Fruit fly (Drosophila melanogaster): ENCODE data around the gene mrt.
A peak's percentile ranks its signal among the peaks of the same experiment; 100 is the strongest.

mrt gene

dm6 chr3R:27292159-27292880 is 9.9 kb upstream of the mrt start, which contains the start of gene CG3348 (continued):
- TF ChIP-seq br (optimal IDR thresholded peaks at IDR 0.05) (no peak), D19B (GFP tag; optimal IDR thresholded peaks at IDR 0.05) (peak; percentile 83), Gug (GFP tag; IDR thresholded peaks at IDR 0.05) (peak; percentile 24; the same call in 1 of the 4 replicates), CG17359 (tag; optimal IDR thresholded peaks at IDR 0.05) (peak; percentile 78), CG14441 (GFP tag; IDR thresholded peaks at IDR 0.05) (peak; percentile 69), CG17829 (tag; optimal IDR thresholded peaks at IDR 0.05) (peak; percentile 43), CG17612 (GFP tag; IDR thresholded peaks at IDR 0.05) (peak; percentile 63; the same call in 1 of the 2 replicates), CG1529 (GFP tag; optimal IDR thresholded peaks at IDR 0.05) (peak; percentile 20), lab (GFP tag; optimal IDR thresholded peaks at IDR 0.05) (peak; percentile 91), CG5245 (GFP tag; optimal IDR thresholded peaks at IDR 0.05) (peak; percentile 50), CG7963 (GFP tag; IDR thresholded peaks at IDR 0.05; ENCODE audit: partially characterized antibody) (no peak), H2.0 (GFP tag; IDR thresholded peaks at IDR 0.05) (peak; percentile 67), CG3407 (GFP tag; optimal IDR thresholded peaks at IDR 0.05) (no peak), CG31388 (GFP tag; optimal IDR thresholded peaks at IDR 0.05) (no peak), CG2678 (tag; optimal IDR thresholded peaks at IDR 0.05) (peak; percentile 87), CG12104 (GFP tag; optimal IDR thresholded peaks at IDR 0.05) (peak; percentile 77), Abd-B (GFP tag; optimal IDR thresholded peaks at IDR 0.05) (peak; percentile 57), Kr (GFP tag; optimal IDR thresholded peaks at IDR 0.05) (no peak), danr (GFP tag; IDR thresholded peaks at IDR 0.05) (peak; percentile 51; the same call in 1 of the 2 replicates), pum (GFP tag; optimal IDR thresholded peaks at IDR 0.05) (peak; percentile 38), hb (GFP tag; IDR thresholded peaks at IDR 0.05; ENCODE audit: partially characterized antibody) (no peak), YL-1 (GFP tag; optimal IDR thresholded peaks at IDR 0.05) (no peak), CG11093 (GFP tag; IDR thresholded peaks at IDR 0.05) (no peak), fd96Cb (tag; optimal IDR thresholded peaks at IDR 0.05) (peak; percentile 41), abd-A (tag; optimal IDR thresholded peaks at IDR 0.05) (no peak), jumu (GFP tag; optimal IDR thresholded peaks at IDR 0.05) (peak; percentile 8), mam (GFP tag; optimal IDR thresholded peaks at IDR 0.05) (peak; percentile 79), gem (tag; optimal IDR thresholded peaks at IDR 0.05) (peak; percentile 87), chif (GFP tag; optimal IDR thresholded peaks at IDR 0.05) (peak; percentile 8 to 39), CG14965 (GFP tag; optimal IDR thresholded peaks at IDR 0.05; ENCODE audit: borderline replicate concordance) (peak; percentile 16), CG30020 (tag; optimal IDR thresholded peaks at IDR 0.05) (no peak), CG6254 (GFP tag; optimal IDR thresholded peaks at IDR 0.05) (no peak), Ptx1 (GFP tag; IDR thresholded peaks at IDR 0.05) (peak; percentile 65), otp (GFP tag; IDR thresholded peaks at IDR 0.05) (peak; percentile 29; the same call in 1 of the 3 replicates), pita (GFP tag; optimal IDR thresholded peaks at IDR 0.05) (no peak), CG34224 (GFP tag; IDR thresholded peaks at IDR 0.05; ENCODE audit: partially characterized antibody) (no peak), ems (GFP tag; optimal IDR thresholded peaks at IDR 0.05) (peak; percentile 72), Ets65A (GFP tag) (peak; percentile 63), CrebB (tag; optimal IDR thresholded peaks at IDR 0.05) (peak; percentile 37), unpg (GFP tag; optimal IDR thresholded peaks at IDR 0.05) (peak; percentile 80), disco-r (GFP tag; optimal IDR thresholded peaks at IDR 0.05) (no peak), sens (GFP tag) (peak; percentile 87), CG11085 (GFP tag; IDR thresholded peaks at IDR 0.05) (peak; percentile 66), zfh2 (GFP tag; optimal IDR thresholded peaks at IDR 0.05) (peak; percentile 88), Six4 (GFP tag; optimal IDR thresholded peaks at IDR 0.05) (peak; percentile 39), stwl (tag; optimal IDR thresholded peaks at IDR 0.05) (no peak), CkIIα-i1 (GFP tag; IDR thresholded peaks at IDR 0.05) (no peak), Dp (GFP tag; optimal IDR thresholded peaks at IDR 0.05) (no peak), NfI (GFP tag; optimal IDR thresholded peaks at IDR 0.05) (peak; percentile 72), CG15269 (tag; optimal IDR thresholded peaks at IDR 0.05) (peak; percentile 76)
